Comparison of ENCODE assay signal across 1 fruit fly cellular context in genomic region chrX:13094085-13094764, dm6.
TF ChIP-seq lines count a peak whose summit lies in the region.

Gene CG2200 (plus strand): TSS chrX:13094299.

TF ChIP-seq in whole organism, embryonic, 481 proteins besides CTCF, POLR2A, EP300 and RAD21 (continued from another document and continues in another):
- TF ChIP-seq caup (GFP tag; optimal IDR thresholded peaks at IDR 0.05; lab: Kevin White, UChicago; ENCODE audit: severe bottlenecking) = no peak
- TF ChIP-seq Dp (GFP tag; optimal IDR thresholded peaks at IDR 0.05; lab: Kevin White, UChicago) = peak; percentile 66
- no peak for TF ChIP-seq seq (GFP tag; IDR thresholded peaks at IDR 0.05; lab: Robert Waterston, UW)
- TF ChIP-seq org-1 (GFP tag; optimal IDR thresholded peaks at IDR 0.05; lab: Kevin White, UChicago) = no peak
- peak; percentile 23 for TF ChIP-seq CG13775 (GFP tag; optimal IDR thresholded peaks at IDR 0.05; lab: Kevin White, UChicago)
- peak; percentile 90 for TF ChIP-seq Med (GFP tag; lab: Kevin White, UChicago)
- TF ChIP-seq tin (GFP tag; optimal IDR thresholded peaks at IDR 0.05; lab: Kevin White, UChicago) = no peak
- peak; percentile 42 for TF ChIP-seq CG12391 (tag; optimal IDR thresholded peaks at IDR 0.05; lab: Kevin White, UChicago)
- TF ChIP-seq CG10321 (GFP tag; IDR thresholded peaks at IDR 0.05; lab: Robert Waterston, UW) = no peak
- TF ChIP-seq Dad (GFP tag; optimal IDR thresholded peaks at IDR 0.05; lab: Kevin White, UChicago) = peak; percentile 17
- TF ChIP-seq otp (GFP tag; IDR thresholded peaks at IDR 0.05; lab: Robert Waterston, UW) = no peak
- TF ChIP-seq chm (GFP tag; IDR thresholded peaks at IDR 0.05; lab: Robert Waterston, UW) = no peak
- peak; percentile 54 for TF ChIP-seq HmgZ (tag; optimal IDR thresholded peaks at IDR 0.05; lab: Kevin White, UChicago)
- TF ChIP-seq bcd (GFP tag; optimal IDR thresholded peaks at IDR 0.05; lab: Kevin White, UChicago) = peak; percentile 29
- no peak for TF ChIP-seq H2.0 (GFP tag; IDR thresholded peaks at IDR 0.05; lab: Robert Waterston, UW)
- TF ChIP-seq CG5953 (GFP tag; IDR thresholded peaks at IDR 0.05; lab: Robert Waterston, UW) = no peak
- no peak for TF ChIP-seq cato (GFP tag; optimal IDR thresholded peaks at IDR 0.05; lab: Kevin White, UChicago; ENCODE audit: borderline replicate concordance)
- no peak for TF ChIP-seq CG12236 (GFP tag; optimal IDR thresholded peaks at IDR 0.05; lab: Kevin White, UChicago)
- TF ChIP-seq CG14667 (GFP tag; IDR thresholded peaks at IDR 0.05; lab: Robert Waterston, UW) = no peak
- no peak for TF ChIP-seq Blimp-1 (GFP tag; optimal IDR thresholded peaks at IDR 0.05; lab: Kevin White, UChicago)
- peak; percentile 26 for TF ChIP-seq CG12155 (GFP tag; optimal IDR thresholded peaks at IDR 0.05; lab: Kevin White, UChicago)
- peak; percentile 2 for TF ChIP-seq CG8388 (GFP tag; optimal IDR thresholded peaks at IDR 0.05; lab: Kevin White, UChicago)
- TF ChIP-seq ttk (GFP tag; IDR thresholded peaks at IDR 0.05; lab: Robert Waterston, UW) = no peak
- TF ChIP-seq CG15601 (tag; optimal IDR thresholded peaks at IDR 0.05; lab: Kevin White, UChicago) = no peak
- peak; percentile 83 for TF ChIP-seq sna (GFP tag; IDR thresholded peaks at IDR 0.05; lab: Robert Waterston, UW; ENCODE audit: partially characterized antibody)
- TF ChIP-seq Six4 (GFP tag; optimal IDR thresholded peaks at IDR 0.05; lab: Kevin White, UChicago) = peak; percentile 31
- TF ChIP-seq bsh (GFP tag; optimal IDR thresholded peaks at IDR 0.05; lab: Kevin White, UChicago) = peak in 1 of 2 experiments; percentile 19
- TF ChIP-seq kah (GFP tag; optimal IDR thresholded peaks at IDR 0.05; lab: Kevin White, UChicago) = no peak
- TF ChIP-seq Opbp (GFP tag; IDR thresholded peaks at IDR 0.05; lab: Robert Waterston, UW; ENCODE audit: partially characterized antibody) = peak; percentile 81
- peak; percentile 10 for TF ChIP-seq dmrt99B (tag; optimal IDR thresholded peaks at IDR 0.05; lab: Kevin White, UChicago)
- TF ChIP-seq CG3838 (GFP tag; optimal IDR thresholded peaks at IDR 0.05; lab: Kevin White, UChicago) = no peak
- no peak for TF ChIP-seq toy (GFP tag; IDR thresholded peaks at IDR 0.05; lab: Robert Waterston, UW)
- no peak for TF ChIP-seq CkIIα-i1 (GFP tag; IDR thresholded peaks at IDR 0.05; lab: Robert Waterston, UW)
- TF ChIP-seq CG16815 (GFP tag; optimal IDR thresholded peaks at IDR 0.05; lab: Kevin White, UChicago) = no peak
- no peak for TF ChIP-seq Fer2 (tag; optimal IDR thresholded peaks at IDR 0.05; lab: Kevin White, UChicago)
- no peak for TF ChIP-seq fd3F (GFP tag; optimal IDR thresholded peaks at IDR 0.05; lab: Kevin White, UChicago)
- no peak for TF ChIP-seq bowl (GFP tag; IDR thresholded peaks at IDR 0.05; lab: Robert Waterston, UW)
- peak; percentile 13 for TF ChIP-seq CG10979 (tag; optimal IDR thresholded peaks at IDR 0.05; lab: Kevin White, UChicago)
- no peak for TF ChIP-seq pfk (GFP tag; optimal IDR thresholded peaks at IDR 0.05; lab: Kevin White, UChicago)
- TF ChIP-seq CG30403 (GFP tag; optimal IDR thresholded peaks at IDR 0.05; lab: Kevin White, UChicago) = peak; percentile 43
- peak; percentile 19 for TF ChIP-seq CG17385 (GFP tag; optimal IDR thresholded peaks at IDR 0.05; lab: Kevin White, UChicago)
- TF ChIP-seq p53 (GFP tag; optimal IDR thresholded peaks at IDR 0.05; lab: Kevin White, UChicago) = no peak
- TF ChIP-seq Mes4 (GFP tag; optimal IDR thresholded peaks at IDR 0.05; lab: Kevin White, UChicago) = no peak
- no peak for TF ChIP-seq usp (GFP tag; optimal IDR thresholded peaks at IDR 0.05; lab: Kevin White, UChicago)
- peak; percentile 71 for TF ChIP-seq lbe (GFP tag; optimal IDR thresholded peaks at IDR 0.05; lab: Kevin White, UChicago)
- TF ChIP-seq bbx (GFP tag; IDR thresholded peaks at IDR 0.05; lab: Robert Waterston, UW; ENCODE audit: partially characterized antibody) = peak; percentile 80
- TF ChIP-seq dpn (GFP tag; optimal IDR thresholded peaks at IDR 0.05; lab: Kevin White, UChicago) = peak; percentile 10 to 53
- no peak for TF ChIP-seq hkb (optimal IDR thresholded peaks at IDR 0.05; lab: Kevin White, UChicago)
- peak; percentile 57; the same call in 1 of the 2 replicates for TF ChIP-seq hkb (GFP tag; IDR thresholded peaks at IDR 0.05; lab: Robert Waterston, UW)
- no peak for TF ChIP-seq CG10274 (GFP tag; optimal IDR thresholded peaks at IDR 0.05; lab: Kevin White, UChicago)
- peak; percentile 9 for TF ChIP-seq CG4854 (GFP tag; optimal IDR thresholded peaks at IDR 0.05; lab: Kevin White, UChicago)
- no peak for TF ChIP-seq tll (GFP tag; optimal IDR thresholded peaks at IDR 0.05; lab: Kevin White, UChicago)
- TF ChIP-seq CG10431 (GFP tag; optimal IDR thresholded peaks at IDR 0.05; lab: Kevin White, UChicago) = no peak
- TF ChIP-seq Jarid2 (GFP tag; optimal IDR thresholded peaks at IDR 0.05; lab: Kevin White, UChicago) = no peak
- no peak for TF ChIP-seq CG18011 (GFP tag; optimal IDR thresholded peaks at IDR 0.05; lab: Kevin White, UChicago)
- no peak for TF ChIP-seq Hr39 (optimal IDR thresholded peaks at IDR 0.05; lab: Kevin White, UChicago)
- TF ChIP-seq CG11398 (GFP tag; optimal IDR thresholded peaks at IDR 0.05; lab: Kevin White, UChicago) = no peak
- TF ChIP-seq CG4617 (GFP tag; optimal IDR thresholded peaks at IDR 0.05; lab: Kevin White, UChicago; ENCODE audit: borderline replicate concordance) = peak; percentile 27
- no peak for TF ChIP-seq pb (GFP tag; optimal IDR thresholded peaks at IDR 0.05; lab: Kevin White, UChicago)
- no peak for TF ChIP-seq ewg (GFP tag; optimal IDR thresholded peaks at IDR 0.05; lab: Kevin White, UChicago)
- no peak for TF ChIP-seq CG13296 (GFP tag; optimal IDR thresholded peaks at IDR 0.05; lab: Kevin White, UChicago)
- TF ChIP-seq dati (GFP tag; IDR thresholded peaks at IDR 0.05; lab: Robert Waterston, UW) = no peak
- TF ChIP-seq ems (GFP tag; optimal IDR thresholded peaks at IDR 0.05; lab: Kevin White, UChicago) = peak; percentile 18
- no peak for TF ChIP-seq Taf1 (GFP tag; IDR thresholded peaks at IDR 0.05; lab: Robert Waterston, UW)
- TF ChIP-seq eyg (GFP tag; optimal IDR thresholded peaks at IDR 0.05; lab: Kevin White, UChicago) = no peak
- TF ChIP-seq CG6765 (GFP tag; optimal IDR thresholded peaks at IDR 0.05; lab: Kevin White, UChicago) = no peak
- peak; percentile 39 for TF ChIP-seq CG14710 (tag; optimal IDR thresholded peaks at IDR 0.05; lab: Kevin White, UChicago)
- TF ChIP-seq Asciz (GFP tag; optimal IDR thresholded peaks at IDR 0.05; lab: Kevin White, UChicago) = no peak
- TF ChIP-seq Hr78 (GFP tag; optimal IDR thresholded peaks at IDR 0.05; lab: Kevin White, UChicago) = no peak
- peak; percentile 84 for TF ChIP-seq ato (GFP tag; IDR thresholded peaks at IDR 0.05; lab: Robert Waterston, UW; ENCODE audit: partially characterized antibody)
- TF ChIP-seq CG14050 (GFP tag; IDR thresholded peaks at IDR 0.05; lab: Robert Waterston, UW) = 0 out of 3 replicates have a peak, but pooled peaks have one; percentile 11
- TF ChIP-seq Ets97D (GFP tag; optimal IDR thresholded peaks at IDR 0.05; lab: Kevin White, UChicago) = peak; percentile 35
- TF ChIP-seq slbo (GFP tag; IDR thresholded peaks at IDR 0.05; lab: Robert Waterston, UW) = peak; percentile 66
- TF ChIP-seq repo (GFP tag; optimal IDR thresholded peaks at IDR 0.05; lab: Kevin White, UChicago) = no peak
- no peak for TF ChIP-seq gro (GFP tag; optimal IDR thresholded peaks at IDR 0.05; lab: Kevin White, UChicago)
- TF ChIP-seq amos (GFP tag; IDR thresholded peaks at IDR 0.05; lab: Robert Waterston, UW; ENCODE audit: partially characterized antibody) = peak; percentile 76
- no peak for TF ChIP-seq CG6175 (GFP tag; IDR thresholded peaks at IDR 0.05; lab: Robert Waterston, UW)
- no peak for TF ChIP-seq sr (GFP tag; IDR thresholded peaks at IDR 0.05; lab: Robert Waterston, UW)
- TF ChIP-seq pros (GFP tag; optimal IDR thresholded peaks at IDR 0.05; lab: Kevin White, UChicago) = no peak
- no peak for TF ChIP-seq CG7271 (tag; optimal IDR thresholded peaks at IDR 0.05; lab: Kevin White, UChicago)
- peak; percentile 13 for TF ChIP-seq cad (GFP tag; optimal IDR thresholded peaks at IDR 0.05; lab: Kevin White, UChicago)
- no peak for TF ChIP-seq Lim3 (GFP tag; IDR thresholded peaks at IDR 0.05; lab: Robert Waterston, UW)
- no peak for TF ChIP-seq Hand (GFP tag; optimal IDR thresholded peaks at IDR 0.05; lab: Kevin White, UChicago)
- TF ChIP-seq crp (GFP tag; optimal IDR thresholded peaks at IDR 0.05; lab: Kevin White, UChicago) = no peak
- TF ChIP-seq CG30431 (GFP tag; optimal IDR thresholded peaks at IDR 0.05; lab: Kevin White, UChicago) = no peak
- TF ChIP-seq dysf (GFP tag; IDR thresholded peaks at IDR 0.05; lab: Robert Waterston, UW) = peak; percentile 55; the same call in 2 of the 3 replicates
- no peak for TF ChIP-seq psq (GFP tag; optimal IDR thresholded peaks at IDR 0.05; lab: Kevin White, UChicago)
- peak; percentile 33 for TF ChIP-seq Nf-YC (tag; optimal IDR thresholded peaks at IDR 0.05; lab: Kevin White, UChicago)
- TF ChIP-seq CG2875 (GFP tag; optimal IDR thresholded peaks at IDR 0.05; lab: Kevin White, UChicago) = no peak
- peak; percentile 62 for TF ChIP-seq CG1603 (tag; optimal IDR thresholded peaks at IDR 0.05; lab: Kevin White, UChicago)
- TF ChIP-seq Bgb (GFP tag; IDR thresholded peaks at IDR 0.05; lab: Robert Waterston, UW; ENCODE audit: partially characterized antibody) = peak; percentile 83
- no peak for TF ChIP-seq CG10654 (GFP tag; optimal IDR thresholded peaks at IDR 0.05; lab: Kevin White, UChicago)
- peak; percentile 34 for TF ChIP-seq mam (GFP tag; optimal IDR thresholded peaks at IDR 0.05; lab: Kevin White, UChicago)
- peak; percentile 59 for TF ChIP-seq CG7928 (GFP tag; optimal IDR thresholded peaks at IDR 0.05; lab: Kevin White, UChicago)
- TF ChIP-seq pho (GFP tag; optimal IDR thresholded peaks at IDR 0.05; lab: Kevin White, UChicago) = no peak
- no peak for TF ChIP-seq ash1 (GFP tag; optimal IDR thresholded peaks at IDR 0.05; lab: Kevin White, UChicago)
- TF ChIP-seq CG10959 (GFP tag; IDR thresholded peaks at IDR 0.05; lab: Robert Waterston, UW) = no peak
- no peak for TF ChIP-seq CG8281 (tag; optimal IDR thresholded peaks at IDR 0.05; lab: Kevin White, UChicago)
- peak; percentile 38; the same call in 1 of the 2 replicates for TF ChIP-seq CG42726 (GFP tag; IDR thresholded peaks at IDR 0.05; lab: Robert Waterston, UW; ENCODE audit: partially characterized antibody)
- peak; percentile 35; the same call in 1 of the 2 replicates for TF ChIP-seq CG11247 (GFP tag; IDR thresholded peaks at IDR 0.05; lab: Robert Waterston, UW)
- TF ChIP-seq corto (GFP tag; optimal IDR thresholded peaks at IDR 0.05; lab: Kevin White, UChicago) = no peak
- TF ChIP-seq br (optimal IDR thresholded peaks at IDR 0.05; lab: Kevin White, UChicago) = no peak
- TF ChIP-seq CG6272 (GFP tag; IDR thresholded peaks at IDR 0.05; lab: Robert Waterston, UW) = peak; percentile 45; the same call in 1 of the 2 replicates
- TF ChIP-seq NC2α (GFP tag; optimal IDR thresholded peaks at IDR 0.05; lab: Kevin White, UChicago) = no peak
- TF ChIP-seq nau (GFP tag; optimal IDR thresholded peaks at IDR 0.05; lab: Kevin White, UChicago) = no peak
- TF ChIP-seq ham (GFP tag; IDR thresholded peaks at IDR 0.05; lab: Robert Waterston, UW) = no peak
- TF ChIP-seq wdn (GFP tag; IDR thresholded peaks at IDR 0.05; lab: Robert Waterston, UW) = no peak
- peak; percentile 41; the same call in 1 of the 2 replicates for TF ChIP-seq CG17328 (GFP tag; IDR thresholded peaks at IDR 0.05; lab: Robert Waterston, UW)
- peak; percentile 51 for TF ChIP-seq pzg (GFP tag; optimal IDR thresholded peaks at IDR 0.05; lab: Kevin White, UChicago)
- TF ChIP-seq gem (tag; optimal IDR thresholded peaks at IDR 0.05; lab: Kevin White, UChicago) = peak; percentile 39
- TF ChIP-seq gcm2 (GFP tag; optimal IDR thresholded peaks at IDR 0.05; lab: Kevin White, UChicago) = no peak
- no peak for TF ChIP-seq CG33557 (GFP tag; optimal IDR thresholded peaks at IDR 0.05; lab: Kevin White, UChicago)
- peak in 1 of 2 experiments; percentile 7 for TF ChIP-seq Hr51 (GFP tag; optimal IDR thresholded peaks at IDR 0.05; lab: Kevin White, UChicago)
- peak; percentile 6 for TF ChIP-seq nerfin-1 (tag; optimal IDR thresholded peaks at IDR 0.05; lab: Kevin White, UChicago)
- TF ChIP-seq chn (GFP tag; optimal IDR thresholded peaks at IDR 0.05; lab: Kevin White, UChicago) = no peak
- TF ChIP-seq Rx (GFP tag; IDR thresholded peaks at IDR 0.05; lab: Robert Waterston, UW) = peak; percentile 37; the same call in 1 of the 2 replicates
- TF ChIP-seq phol (tag; optimal IDR thresholded peaks at IDR 0.05; lab: Kevin White, UChicago) = peak; percentile 36
- TF ChIP-seq pum (GFP tag; optimal IDR thresholded peaks at IDR 0.05; lab: Kevin White, UChicago) = no peak
- TF ChIP-seq Ada2b (GFP tag; IDR thresholded peaks at IDR 0.05; lab: Robert Waterston, UW) = no peak
- TF ChIP-seq PHDP (tag; optimal IDR thresholded peaks at IDR 0.05; lab: Kevin White, UChicago) = peak; percentile 46
- peak; percentile 1 for TF ChIP-seq CG4820 (GFP tag; optimal IDR thresholded peaks at IDR 0.05; lab: Kevin White, UChicago)
- TF ChIP-seq Neu2 (GFP tag; optimal IDR thresholded peaks at IDR 0.05; lab: Kevin White, UChicago; ENCODE audit: borderline replicate concordance) = no peak
- TF ChIP-seq CG2120 (GFP tag; optimal IDR thresholded peaks at IDR 0.05; lab: Kevin White, UChicago) = peak; percentile 65
- TF ChIP-seq dmrt11E (tag; optimal IDR thresholded peaks at IDR 0.05; lab: Kevin White, UChicago) = no peak
- TF ChIP-seq BtbVII (GFP tag; optimal IDR thresholded peaks at IDR 0.05; lab: Kevin White, UChicago) = no peak
- TF ChIP-seq CG2889 (GFP tag; IDR thresholded peaks at IDR 0.05; lab: Robert Waterston, UW) = no peak
- no peak for TF ChIP-seq ssp (GFP tag; IDR thresholded peaks at IDR 0.05; lab: Robert Waterston, UW)
- no peak for TF ChIP-seq CG11560 (tag; IDR thresholded peaks at IDR 0.05; lab: Robert Waterston, UW)
- TF ChIP-seq Elba2 (GFP tag; optimal IDR thresholded peaks at IDR 0.05; lab: Kevin White, UChicago) = no peak
- TF ChIP-seq CG6254 (GFP tag; optimal IDR thresholded peaks at IDR 0.05; lab: Kevin White, UChicago) = no peak
- TF ChIP-seq CG15479 (GFP tag; optimal IDR thresholded peaks at IDR 0.05; lab: Kevin White, UChicago) = no peak
- TF ChIP-seq CG33213 (GFP tag; optimal IDR thresholded peaks at IDR 0.05; lab: Kevin White, UChicago) = peak; percentile 13
- TF ChIP-seq CG11696 (GFP tag; IDR thresholded peaks at IDR 0.05; lab: Robert Waterston, UW) = no peak
- no peak for TF ChIP-seq trh (GFP tag; optimal IDR thresholded peaks at IDR 0.05; lab: Kevin White, UChicago)
- no peak for TF ChIP-seq oc (tag; optimal IDR thresholded peaks at IDR 0.05; lab: Kevin White, UChicago)
